Fruit fly (Drosophila melanogaster) whole organism, embryonic: ENCODE measurements around the gene ppk26.

Experiments
- Atf3 ChIP-seq: fragments of 200-800 bp; sonication (Bioruptor generic); optimal IDR thresholded peaks from 3 replicates; lab custom pipeline; 2016; ENCODE audit warnings: missing biosample characterization, missing genetic modification characterization
- Bteb2 ChIP-seq: fragments of 200-800 bp; sonication (Bioruptor generic); optimal IDR thresholded peaks from 2 replicates; lab custom pipeline; 2016; ENCODE audit warnings: missing biosample characterization, missing genetic modification characterization
- CG11695 ChIP-seq: fragments of 200-800 bp; sonication (Bioruptor generic); IDR thresholded peaks from 3 replicates; pipeline ENCODE4 v1.3.6; 2022; ENCODE audit warnings: missing biosample characterization, missing genetic modification characterization
- CG12236 ChIP-seq: fragments of 200-800 bp; sonication (Bioruptor generic); optimal IDR thresholded peaks from 2 replicates; lab custom pipeline; 2016; ENCODE audit warnings: missing biosample characterization, missing genetic modification characterization
- CG13287 ChIP-seq: fragments of 200-800 bp; sonication (Bioruptor generic); IDR thresholded peaks from 2 replicates; pipeline ENCODE4 v1.3.6; 2022; ENCODE audit warnings: missing biosample characterization, missing genetic modification characterization; ENCODE audit not compliant: partially characterized antibody
- CG15073 ChIP-seq: fragments of 200-800 bp; sonication (Bioruptor generic); optimal IDR thresholded peaks from 2 replicates; lab custom pipeline; 2016; ENCODE audit warnings: missing biosample characterization, missing genetic modification characterization
- CG15514 ChIP-seq: fragments of 200-800 bp; sonication (Bioruptor generic); optimal IDR thresholded peaks from 3 replicates; lab custom pipeline; 2017; ENCODE audit warnings: missing biosample characterization, missing genetic modification characterization, mild to moderate bottlenecking, moderate library complexity, missing genetic modification reagents
- CG17612 ChIP-seq: fragments of 200-800 bp; sonication (Bioruptor generic); IDR thresholded peaks from 2 replicates; pipeline ENCODE4 v1.3.6; 2022; ENCODE audit warnings: missing biosample characterization, missing genetic modification characterization
- CG18599 ChIP-seq: fragments of 200-800 bp; sonication (Bioruptor generic); optimal IDR thresholded peaks from 3 replicates; lab custom pipeline; 2017; ENCODE audit warnings: missing biosample characterization, missing genetic modification characterization, mild to moderate bottlenecking, moderate library complexity, missing genetic modification reagents
- CG31224 ChIP-seq: fragments of 200-800 bp; sonication (Bioruptor generic); IDR thresholded peaks from 2 replicates; pipeline ENCODE4 v1.3.6; 2022; ENCODE audit warnings: missing biosample characterization, missing genetic modification characterization
- CG3281 ChIP-seq: fragments of 200-800 bp; sonication (Bioruptor generic); optimal IDR thresholded peaks from 3 replicates; lab custom pipeline; 2017; ENCODE audit warnings: missing biosample characterization, mild to moderate bottlenecking, missing genetic modification characterization
- CG33213 ChIP-seq: fragments of 200-800 bp; sonication (Bioruptor generic); optimal IDR thresholded peaks from 3 replicates; lab custom pipeline; 2016; ENCODE audit warnings: missing biosample characterization, missing genetic modification characterization
- CG34376 ChIP-seq: fragments of 200-800 bp; sonication (Bioruptor generic); optimal IDR thresholded peaks from 2 replicates; lab custom pipeline; 2018; ENCODE audit warnings: missing biosample characterization, mild to moderate bottlenecking, missing genetic modification characterization
- CG4328 ChIP-seq: fragments of 200-800 bp; sonication (Bioruptor generic); optimal IDR thresholded peaks from 3 replicates; lab custom pipeline; 2017; ENCODE audit warnings: missing biosample characterization, missing genetic modification reagents, missing genetic modification characterization
- CG4424 ChIP-seq: fragments of 200-800 bp; sonication (Bioruptor generic); optimal IDR thresholded peaks from 3 replicates; lab custom pipeline; 2016; ENCODE audit warnings: missing biosample characterization, missing genetic modification characterization
- CG6254 ChIP-seq: fragments of 200-800 bp; sonication (Bioruptor generic); optimal IDR thresholded peaks from 3 replicates; lab custom pipeline; 2017; ENCODE audit warnings: mild to moderate bottlenecking, missing biosample characterization, missing genetic modification reagents, missing genetic modification characterization
- CG7745 ChIP-seq: fragments of 200-800 bp; sonication (Bioruptor generic); optimal IDR thresholded peaks from 2 replicates; lab custom pipeline; 2018; ENCODE audit warnings: missing biosample characterization, mild to moderate bottlenecking, missing genetic modification characterization, moderate library complexity
- CG8944 ChIP-seq: fragments of 200-800 bp; sonication (Bioruptor generic); optimal IDR thresholded peaks from 3 replicates; lab custom pipeline; 2016; ENCODE audit warnings: missing biosample characterization, missing genetic modification characterization
- CG9932 ChIP-seq: fragments of 200-800 bp; sonication (Bioruptor generic); IDR thresholded peaks from 2 replicates; pipeline ENCODE4 v1.3.6; 2022; ENCODE audit warnings: missing biosample characterization, missing genetic modification characterization
- CHES-1-like ChIP-seq: fragments of 200-800 bp; sonication (Bioruptor generic); optimal IDR thresholded peaks from 2 replicates; lab custom pipeline; 2016; ENCODE audit warnings: missing biosample characterization, missing genetic modification characterization
- Chrac-16 ChIP-seq: fragments of 200-800 bp; sonication (Bioruptor generic); optimal IDR thresholded peaks from 3 replicates; lab custom pipeline; 2016; ENCODE audit warnings: missing biosample characterization, missing genetic modification characterization
- Drgx ChIP-seq: fragments of 200-800 bp; sonication (Bioruptor generic); IDR thresholded peaks from 2 replicates; pipeline ENCODE4 v1.3.6; 2022; ENCODE audit warnings: missing biosample characterization, missing genetic modification characterization
- Fer2 ChIP-seq: fragments of 200-800 bp; sonication (Bioruptor generic); optimal IDR thresholded peaks from 2 replicates; lab custom pipeline; 2018; ENCODE audit warnings: missing biosample characterization, mild to moderate bottlenecking, missing genetic modification characterization, moderate library complexity
- Meics ChIP-seq: fragments of 200-800 bp; sonication (Bioruptor generic); optimal IDR thresholded peaks from 2 replicates; lab custom pipeline; 2017; ENCODE audit warnings: missing biosample characterization, mild to moderate bottlenecking, missing genetic modification characterization
- NfI ChIP-seq: fragments of 200-800 bp; sonication (Bioruptor generic); optimal IDR thresholded peaks from 3 replicates; lab custom pipeline; 2018; ENCODE audit warnings: missing biosample characterization, mild to moderate bottlenecking, missing genetic modification characterization, moderate library complexity
- Optix ChIP-seq: fragments of 200-800 bp; sonication (Bioruptor generic); IDR thresholded peaks from 3 replicates; pipeline ENCODE4 v1.3.6; 2022; ENCODE audit warnings: missing biosample characterization, missing genetic modification characterization
- Ptx1 ChIP-seq: fragments of 200-800 bp; sonication (Bioruptor generic); IDR thresholded peaks from 2 replicates; pipeline ENCODE4 v1.3.6; 2022; ENCODE audit warnings: missing biosample characterization, missing genetic modification characterization
- Ravus ChIP-seq: fragments of 200-800 bp; sonication (Bioruptor generic); IDR thresholded peaks from 2 replicates; pipeline ENCODE4 v1.3.6; 2022; ENCODE audit warnings: missing biosample characterization, missing genetic modification characterization
- Side ChIP-seq: fragments of 200-800 bp; sonication (Bioruptor generic); optimal IDR thresholded peaks from 2 replicates; lab custom pipeline; 2016; ENCODE audit warnings: missing biosample characterization, missing genetic modification characterization
- ab ChIP-seq: fragments of 200-800 bp; sonication (Bioruptor generic); optimal IDR thresholded peaks from 2 replicates; lab custom pipeline; 2016; ENCODE audit warnings: missing biosample characterization, missing genetic modification characterization
- abd-A ChIP-seq: fragments of 200-800 bp; sonication (Bioruptor generic); optimal IDR thresholded peaks from 3 replicates; lab custom pipeline; 2019; ENCODE audit warnings: missing biosample characterization, mild to moderate bottlenecking, missing genetic modification characterization, moderate library complexity
- az2 ChIP-seq: fragments of 200-800 bp; sonication (Bioruptor generic); optimal IDR thresholded peaks from 3 replicates; lab custom pipeline; 2016; ENCODE audit warnings: missing biosample characterization, missing genetic modification characterization
- crol ChIP-seq: fragments of 200-800 bp; sonication (Bioruptor generic); IDR thresholded peaks from 2 replicates; pipeline ENCODE4 v1.3.6; 2022; ENCODE audit warnings: missing biosample characterization, missing genetic modification characterization
- disco-r ChIP-seq: fragments of 200-800 bp; sonication (Bioruptor generic); optimal IDR thresholded peaks from 2 replicates; lab custom pipeline; 2016; ENCODE audit warnings: missing biosample characterization, missing genetic modification characterization
- dysf ChIP-seq: fragments of 200-800 bp; sonication (Bioruptor generic); IDR thresholded peaks from 3 replicates; pipeline ENCODE4 v1.3.6; 2022; ENCODE audit warnings: missing biosample characterization, missing genetic modification characterization
- esg ChIP-seq: fragments of 200-800 bp; sonication (Bioruptor generic); conservative IDR thresholded peaks from 2 replicates; pipeline ENCODE4 v1.3.6; 2022; ENCODE audit warnings: missing biosample characterization, missing genetic modification characterization
- gem ChIP-seq: fragments of 200-800 bp; sonication (Bioruptor generic); optimal IDR thresholded peaks from 2 replicates; lab custom pipeline; 2019; ENCODE audit warnings: missing biosample characterization, mild to moderate bottlenecking, missing genetic modification characterization, moderate library complexity
- grn ChIP-seq: fragments of 200-800 bp; sonication (Bioruptor generic); optimal IDR thresholded peaks from 3 replicates; lab custom pipeline; 2017; ENCODE audit warnings: missing biosample characterization, missing genetic modification characterization
- gsb-n ChIP-seq: fragments of 200-800 bp; sonication (Bioruptor generic); optimal IDR thresholded peaks from 3 replicates; lab custom pipeline; 2018; ENCODE audit warnings: missing biosample characterization, mild to moderate bottlenecking, missing genetic modification characterization
- h ChIP-seq: fragments of >200 bp; optimal IDR thresholded peaks from 2 replicates; lab custom pipeline; 2017
- ham ChIP-seq: fragments of 200-800 bp; sonication (Bioruptor generic); IDR thresholded peaks from 2 replicates; pipeline ENCODE4 v1.3.6; 2022; ENCODE audit warnings: missing biosample characterization, missing genetic modification characterization
- hkb ChIP-seq, 2 experiments: fragments of 200-800 bp in 1 of 2; fragments of >200 bp in 1 of 2; sonication (Bioruptor generic) in 1 of 2; IDR thresholded peaks in 1 of 2; optimal IDR thresholded peaks in 1 of 2; 2 replicates each; pipeline versions ENCODE4 v1.3.6 to Lab custom; 2017 to 2022; ENCODE audit warnings: missing biosample characterization in 1 of 2, missing genetic modification characterization in 1 of 2
- kni ChIP-seq: fragments of 200-800 bp; sonication (Bioruptor generic); optimal IDR thresholded peaks from 3 replicates; lab custom pipeline; 2017; ENCODE audit warnings: mild to moderate bottlenecking, missing biosample characterization, missing genetic modification reagents, missing genetic modification characterization
- lbe ChIP-seq: fragments of 200-800 bp; sonication (Bioruptor generic); optimal IDR thresholded peaks from 2 replicates; lab custom pipeline; 2016; ENCODE audit warnings: missing biosample characterization, mild to moderate bottlenecking, missing genetic modification characterization
- luna ChIP-seq: fragments of 200-800 bp; sonication (Bioruptor generic); optimal IDR thresholded peaks from 2 replicates; lab custom pipeline; 2016; ENCODE audit warnings: missing biosample characterization, missing genetic modification characterization
- odd ChIP-seq: fragments of 200-800 bp; sonication (Bioruptor generic); optimal IDR thresholded peaks from 2 replicates; lab custom pipeline; 2017; ENCODE audit warnings: missing biosample characterization, mild to moderate bottlenecking, missing genetic modification characterization
- pnt ChIP-seq: fragments of 200-800 bp; sonication (Bioruptor generic); optimal IDR thresholded peaks from 3 replicates; lab custom pipeline; 2016; ENCODE audit warnings: missing biosample characterization, missing genetic modification characterization
- pzg ChIP-seq: fragments of 200-800 bp; sonication (Bioruptor generic); optimal IDR thresholded peaks from 3 replicates; lab custom pipeline; 2018; ENCODE audit warnings: missing biosample characterization, mild to moderate bottlenecking, missing genetic modification characterization, moderate library complexity
- sqz ChIP-seq: fragments of 200-800 bp; sonication (Bioruptor generic); optimal IDR thresholded peaks from 3 replicates; lab custom pipeline; 2018; ENCODE audit warnings: missing biosample characterization, mild to moderate bottlenecking, missing genetic modification characterization
- vfl ChIP-seq: fragments of 200-800 bp; sonication (Bioruptor generic); optimal IDR thresholded peaks from 2 replicates; lab custom pipeline; 2016; ENCODE audit warnings: missing biosample characterization, missing genetic modification characterization
- vnd ChIP-seq: fragments of 200-800 bp; sonication (Bioruptor generic); IDR thresholded peaks from 3 replicates; pipeline ENCODE4 v1.3.6; 2022; ENCODE audit warnings: missing biosample characterization, missing genetic modification characterization; ENCODE audit not compliant: partially characterized antibody

Gene ppk26

dm6 chr3L:7433325-7433827 is 22.6 kb upstream of the ppk26 start (continued):
- TF ChIP-seq sqz, result no peak
- TF ChIP-seq abd-A (tag; lab: Kevin White, UChicago), result peak; percentile 19
- no peak for TF ChIP-seq CG7745 (tag; lab: Kevin White, UChicago)
- TF ChIP-seq dysf (GFP tag; lab: Robert Waterston, UW), result peak; percentile 41; the same call in 2 of the 3 replicates
- TF ChIP-seq CG34376 (GFP tag; lab: Kevin White, UChicago), result no peak
- TF ChIP-seq CG15514, result no peak
- TF ChIP-seq CG13287 (GFP tag; lab: Robert Waterston, UW), result no peak; the same call in 1 of the 2 replicates
- no peak for TF ChIP-seq vnd (GFP tag; lab: Robert Waterston, UW)
- peak; percentile 34 for TF ChIP-seq CG3281
- TF ChIP-seq Meics (GFP tag; lab: Kevin White, UChicago), result peak; percentile 12
- no peak for TF ChIP-seq gsb-n
- no peak for TF ChIP-seq CG15073 (GFP tag; lab: Kevin White, UChicago)
- TF ChIP-seq CHES-1-like (GFP tag; lab: Kevin White, UChicago), result no peak
- no peak for TF ChIP-seq CG6254
- TF ChIP-seq luna, result no peak
- TF ChIP-seq grn (GFP tag; lab: Kevin White, UChicago), result no peak
- 0 out of 2 replicates have a peak, but pooled peaks have one; percentile 37 for TF ChIP-seq Ptx1
- TF ChIP-seq az2 (GFP tag; lab: Kevin White, UChicago), result no peak
- TF ChIP-seq NfI (GFP tag; lab: Kevin White, UChicago), result no peak
- no peak for TF ChIP-seq CG33213 (GFP tag; lab: Kevin White, UChicago)
- TF ChIP-seq h (lab: Kevin White, UChicago), result no peak
- TF ChIP-seq CG18599 (GFP tag; lab: Kevin White, UChicago), result no peak
- no peak for TF ChIP-seq lbe
- TF ChIP-seq CG4328 (GFP tag; lab: Kevin White, UChicago), result no peak
- no peak for TF ChIP-seq Side (GFP tag; lab: Kevin White, UChicago)
- TF ChIP-seq CG12236 (GFP tag; lab: Kevin White, UChicago), result no peak
- no peak for TF ChIP-seq Atf3
- 0 out of 2 replicates have a peak, but pooled peaks have one; percentile 12 for TF ChIP-seq CG9932 (GFP tag; lab: Robert Waterston, UW)
- TF ChIP-seq hkb (optimal IDR thresholded peaks at IDR 0.05; lab: Kevin White, UChicago), result no peak
- TF ChIP-seq hkb (GFP tag; IDR thresholded peaks at IDR 0.05; lab: Robert Waterston, UW), result no peak
- TF ChIP-seq vfl (GFP tag; lab: Kevin White, UChicago), result no peak
- TF ChIP-seq kni (GFP tag; lab: Kevin White, UChicago), result no peak
- TF ChIP-seq pnt, result no peak
- TF ChIP-seq Fer2, result no peak
- TF ChIP-seq CG11695 (GFP tag; lab: Robert Waterston, UW), result peak; percentile 28; the same call in 1 of the 3 replicates
- TF ChIP-seq CG31224 (GFP tag; lab: Robert Waterston, UW), result 0 out of 2 replicates have a peak, but pooled peaks have one; percentile 15
- TF ChIP-seq Optix (GFP tag; lab: Robert Waterston, UW), result no peak
- no peak for TF ChIP-seq ham (GFP tag; lab: Robert Waterston, UW)
- no peak for TF ChIP-seq ab (GFP tag; lab: Kevin White, UChicago)
- peak; percentile 10 for TF ChIP-seq CG4424 (GFP tag; lab: Kevin White, UChicago)
- TF ChIP-seq Chrac-16, result no peak
- no peak for TF ChIP-seq Bteb2 (GFP tag; lab: Kevin White, UChicago)
- peak; percentile 36; the same call in 1 of the 2 replicates for TF ChIP-seq esg (GFP tag; lab: Robert Waterston, UW)
- peak; percentile 96 for TF ChIP-seq crol (GFP tag; lab: Robert Waterston, UW)
- TF ChIP-seq Ravus (GFP tag; lab: Robert Waterston, UW), result no peak
- no peak for TF ChIP-seq pzg
- TF ChIP-seq disco-r (GFP tag; lab: Kevin White, UChicago), result no peak
- TF ChIP-seq Drgx (GFP tag; lab: Robert Waterston, UW), result peak; percentile 63
- TF ChIP-seq CG8944 (GFP tag; lab: Kevin White, UChicago), result no peak
- TF ChIP-seq odd (GFP tag; lab: Kevin White, UChicago), result no peak
- peak; percentile 58 for TF ChIP-seq gem (tag; lab: Kevin White, UChicago)
- TF ChIP-seq CG17612 (GFP tag; lab: Robert Waterston, UW), result no peak
